Worm (Caenorhabditis elegans) whole organism, L1 larva: ENCODE measurements around the gene Y48A6C.8.
A peak's percentile ranks its signal among the peaks of the same experiment; 100 is the strongest.

Experiments used
- C34B4.2 ChIP-seq: sonication (generic microtip); optimal IDR thresholded peaks from 2 replicates; lab custom pipeline; 2017; ENCODE audit warnings: mild to moderate bottlenecking, missing genetic modification characterization, missing compliant biosample characterization
- F16B12.6 ChIP-seq: fragments of 150-350 bp; optimal IDR thresholded peaks from 2 replicates; lab custom pipeline; 2014; ENCODE audit warnings: missing biosample characterization, missing genetic modification characterization
- Y116A8C.19 ChIP-seq: sonication (generic microtip); optimal IDR thresholded peaks from 2 replicates; lab custom pipeline; 2016; ENCODE audit warnings: missing compliant biosample characterization, missing genetic modification characterization, borderline replicate concordance
- aly-2 ChIP-seq: fragments of 150-350 bp; optimal IDR thresholded peaks from 2 replicates; lab custom pipeline; 2014; ENCODE audit warnings: missing biosample characterization, missing genetic modification characterization
- ama-1 ChIP-seq: fragments of 150-350 bp; optimal IDR thresholded peaks from 2 replicates; lab custom pipeline; 2014
- blmp-1 ChIP-seq: fragments of 150-350 bp; optimal IDR thresholded peaks from 2 replicates; lab custom pipeline; 2014; ENCODE audit warnings: missing biosample characterization, missing genetic modification characterization
- ceh-63 ChIP-seq: fragments of 200-800 bp; sonication (Bioruptor generic); optimal IDR thresholded peaks from 2 replicates; lab custom pipeline; 2018; ENCODE audit warnings: mild to moderate bottlenecking, missing genetic modification characterization, missing compliant biosample characterization
- ceh-8 ChIP-seq: fragments of 200-800 bp; sonication (Bioruptor generic); optimal IDR thresholded peaks from 2 replicates; lab custom pipeline; 2018; ENCODE audit warnings: mild to moderate bottlenecking, missing genetic modification characterization, moderate library complexity, missing compliant biosample characterization
- dpl-1 ChIP-seq, 3 experiments: fragments of 150-350 bp in 2 of 3; sonication (generic microtip) in 1 of 3; optimal IDR thresholded peaks; 2 replicates each; lab custom pipeline; 2014 to 2017; ENCODE audit warnings: missing biosample characterization in 3 of 3, missing genetic modification characterization in 3 of 3, missing genetic modification reagents in 3 of 3
- dsc-1 ChIP-seq: sonication (generic microtip); optimal IDR thresholded peaks from 2 replicates; lab custom pipeline; 2016; ENCODE audit warnings: mild to moderate bottlenecking, missing genetic modification characterization, missing compliant biosample characterization
- efl-1 ChIP-seq, 4 experiments: fragments of 150-350 bp; optimal IDR thresholded peaks in 3 of 4; peaks in 1 of 4; 1 replicate in 1 of 4; 2 replicates in 3 of 4; lab custom pipeline; 2014; ENCODE audit warnings: missing biosample characterization in 2 of 4, missing genetic modification characterization in 2 of 4, missing genetic modification reagents in 2 of 4
- egl-13 ChIP-seq: sonication (generic microtip); optimal IDR thresholded peaks from 2 replicates; lab custom pipeline; 2016; ENCODE audit warnings: missing genotype, missing genetic modification reagents, missing genetic modification characterization, missing compliant biosample characterization
- elt-3 ChIP-seq, 6 experiments: fragments of 150-350 bp in 1 of 6; sonication (generic microtip); optimal IDR thresholded peaks; 2 replicates each; lab custom pipeline; 2017 to 2018; ENCODE audit warnings: missing biosample characterization in 6 of 6, missing genetic modification characterization in 6 of 6, inconsistent platforms in 1 of 6
- ets-5 ChIP-seq: fragments of 200-800 bp; sonication (Bioruptor generic); IDR thresholded peaks from 2 replicates; pipeline ENCODE4 v1.3.6; 2022; ENCODE audit warnings: missing genetic modification characterization, missing compliant biosample characterization
- fkh-10 ChIP-seq: sonication (generic microtip); optimal IDR thresholded peaks from 2 replicates; lab custom pipeline; 2017; ENCODE audit warnings: missing biosample characterization, missing genetic modification reagents, missing genetic modification characterization
- fkh-8 ChIP-seq: sonication (generic microtip); optimal IDR thresholded peaks from 2 replicates; lab custom pipeline; 2016; ENCODE audit warnings: mild to moderate bottlenecking, missing genetic modification characterization, missing compliant biosample characterization
- grh-1 ChIP-seq: fragments of 200-800 bp; sonication (Bioruptor generic); IDR thresholded peaks from 2 replicates; pipeline ENCODE4 v1.3.6; 2022; ENCODE audit warnings: missing genetic modification reagents, missing genetic modification characterization, missing compliant biosample characterization
- hlh-17 ChIP-seq: fragments of 200-800 bp; sonication (Bioruptor generic); optimal IDR thresholded peaks from 2 replicates; lab custom pipeline; 2018; ENCODE audit warnings: missing genetic modification characterization, mild to moderate bottlenecking, missing compliant biosample characterization, moderate library complexity, borderline replicate concordance
- hlh-4 ChIP-seq: sonication (generic microtip); optimal IDR thresholded peaks from 2 replicates; lab custom pipeline; 2016; ENCODE audit warnings: mild to moderate bottlenecking, missing genetic modification characterization, missing compliant biosample characterization
- isw-1 ChIP-seq: fragments of 200-800 bp; sonication (Bioruptor generic); IDR thresholded peaks from 2 replicates; pipeline ENCODE4 v1.3.6; 2022; ENCODE audit warnings: missing genetic modification characterization, missing compliant biosample characterization
- jun-1 ChIP-seq: fragments of 150-350 bp; optimal IDR thresholded peaks from 2 replicates; lab custom pipeline; 2014; ENCODE audit warnings: missing biosample characterization, missing genetic modification reagents, missing genetic modification characterization
- lin-14 ChIP-seq: fragments of 200-800 bp; sonication (Bioruptor generic); optimal IDR thresholded peaks from 2 replicates; lab custom pipeline; 2018; ENCODE audit warnings: mild to moderate bottlenecking, missing genetic modification characterization, moderate library complexity, missing compliant biosample characterization
- lin-15B ChIP-seq: fragments of 150-350 bp; sonication (generic microtip); optimal IDR thresholded peaks from 3 replicates; lab custom pipeline; 2014; ENCODE audit warnings: missing biosample characterization, missing genetic modification characterization
- lin-35 ChIP-seq, 2 experiments: fragments of 150-350 bp; optimal IDR thresholded peaks; 2 replicates each; lab custom pipeline; 2014; ENCODE audit warnings: missing biosample characterization in 2 of 2, missing genetic modification characterization in 2 of 2, missing genetic modification reagents in 2 of 2
- lin-39 ChIP-seq: fragments of 150-350 bp; optimal IDR thresholded peaks from 2 replicates; lab custom pipeline; 2014; ENCODE audit warnings: missing biosample characterization, missing genetic modification reagents, missing genetic modification characterization
- lir-3 ChIP-seq: sonication (generic microtip); optimal IDR thresholded peaks from 2 replicates; lab custom pipeline; 2016; ENCODE audit warnings: mild to moderate bottlenecking, missing genetic modification characterization, moderate library complexity, missing compliant biosample characterization; ENCODE audit not compliant: poor library complexity
- mab-9 ChIP-seq: fragments of 200-800 bp; sonication (Bioruptor generic); IDR thresholded peaks from 2 replicates; pipeline ENCODE4 v1.3.6; 2022; ENCODE audit warnings: missing genetic modification reagents, missing genetic modification characterization, missing compliant biosample characterization
- mdl-1 ChIP-seq, 2 experiments: fragments of 150-350 bp; optimal IDR thresholded peaks; 2 replicates each; lab custom pipeline; 2014 to 2017; ENCODE audit warnings: missing biosample characterization in 2 of 2, missing genetic modification characterization in 2 of 2, inconsistent platforms in 1 of 2
- mef-2 ChIP-seq: fragments of 150-350 bp; optimal IDR thresholded peaks from 2 replicates; lab custom pipeline; 2014; ENCODE audit warnings: missing biosample characterization, missing genetic modification characterization
- mep-1 ChIP-seq: fragments of 150-350 bp; optimal IDR thresholded peaks from 2 replicates; lab custom pipeline; 2014; ENCODE audit warnings: missing biosample characterization, missing genetic modification characterization
- nhr-19 ChIP-seq: fragments of 200-800 bp; sonication (Bioruptor generic); conservative IDR thresholded peaks from 2 replicates; pipeline ENCODE4 v1.3.6; 2022; ENCODE audit warnings: missing genetic modification characterization, missing compliant biosample characterization
- nhr-28 ChIP-seq: fragments of 150-350 bp; optimal IDR thresholded peaks from 2 replicates; lab custom pipeline; 2014; ENCODE audit warnings: missing biosample characterization, missing genetic modification characterization
- nhr-71 ChIP-seq: sonication (generic microtip); optimal IDR thresholded peaks from 2 replicates; lab custom pipeline; 2016; ENCODE audit warnings: mild to moderate bottlenecking, missing genetic modification characterization, moderate library complexity, missing compliant biosample characterization
- nhr-77 ChIP-seq: fragments of 150-350 bp; optimal IDR thresholded peaks from 2 replicates; lab custom pipeline; 2014; ENCODE audit warnings: missing biosample characterization, missing genetic modification characterization
- nhr-84 ChIP-seq: sonication (generic microtip); optimal IDR thresholded peaks from 2 replicates; lab custom pipeline; 2017; ENCODE audit warnings: missing biosample characterization, missing genetic modification characterization
- nhr-90 ChIP-seq: sonication (generic microtip); optimal IDR thresholded peaks from 2 replicates; lab custom pipeline; 2016; ENCODE audit warnings: mild to moderate bottlenecking, missing genetic modification characterization, missing compliant biosample characterization; ENCODE audit not compliant: poor library complexity
- pag-3 ChIP-seq: sonication (generic microtip); optimal IDR thresholded peaks from 2 replicates; lab custom pipeline; 2017; ENCODE audit warnings: missing genetic modification characterization, mild to moderate bottlenecking, missing compliant biosample characterization, antibody characterized with exemption, borderline replicate concordance; ENCODE audit not compliant: insufficient read depth
- pax-3 ChIP-seq: fragments of 200-800 bp; sonication (Bioruptor generic); optimal IDR thresholded peaks from 2 replicates; lab custom pipeline; 2018; ENCODE audit warnings: mild to moderate bottlenecking, missing genetic modification characterization, moderate library complexity, missing compliant biosample characterization
- pqm-1 ChIP-seq: sonication (generic microtip); optimal IDR thresholded peaks from 3 replicates; lab custom pipeline; 2017; ENCODE audit warnings: missing biosample characterization, missing genetic modification characterization
- skn-1 ChIP-seq: fragments of 150-350 bp; optimal IDR thresholded peaks from 2 replicates; lab custom pipeline; 2014; ENCODE audit warnings: missing biosample characterization, missing genetic modification characterization
- snu-23 ChIP-seq: sonication (generic microtip); optimal IDR thresholded peaks from 2 replicates; lab custom pipeline; 2016; ENCODE audit warnings: missing genetic modification characterization, missing compliant biosample characterization
- sox-4 ChIP-seq: sonication (generic microtip); optimal IDR thresholded peaks from 2 replicates; lab custom pipeline; 2016; ENCODE audit warnings: missing genetic modification characterization, missing compliant biosample characterization
- sup-37 ChIP-seq: fragments of 200-800 bp; sonication (Bioruptor generic); optimal IDR thresholded peaks from 2 replicates; lab custom pipeline; 2018; ENCODE audit warnings: mild to moderate bottlenecking, missing genetic modification characterization, missing compliant biosample characterization
- swsn-7 ChIP-seq: sonication (generic microtip); optimal IDR thresholded peaks from 2 replicates; lab custom pipeline; 2016; ENCODE audit warnings: missing genetic modification characterization, missing compliant biosample characterization
- tbx-2 ChIP-seq: sonication (generic microtip); optimal IDR thresholded peaks from 2 replicates; lab custom pipeline; 2016; ENCODE audit warnings: missing genetic modification characterization, missing compliant biosample characterization
- unc-130 ChIP-seq: fragments of 150-350 bp; optimal IDR thresholded peaks from 2 replicates; lab custom pipeline; 2017; ENCODE audit warnings: missing biosample characterization, missing genetic modification characterization, inconsistent platforms
- unc-30 ChIP-seq: sonication (generic microtip); optimal IDR thresholded peaks from 2 replicates; lab custom pipeline; 2017; ENCODE audit warnings: missing biosample characterization, missing genetic modification characterization
- unc-62 ChIP-seq: fragments of 150-350 bp; optimal IDR thresholded peaks from 2 replicates; lab custom pipeline; 2014; ENCODE audit warnings: missing biosample characterization, missing genetic modification reagents, missing genetic modification characterization
- unc-98 ChIP-seq: fragments of 200-800 bp; sonication (Bioruptor generic); IDR thresholded peaks from 2 replicates; pipeline ENCODE4 v1.3.6; 2022; ENCODE audit warnings: missing genetic modification characterization, missing compliant biosample characterization
- zag-1 ChIP-seq: fragments of 150-350 bp; optimal IDR thresholded peaks from 2 replicates; lab custom pipeline; 2014; ENCODE audit warnings: missing biosample characterization, missing genetic modification characterization
- ztf-4 ChIP-seq: fragments of 150-350 bp; optimal IDR thresholded peaks from 2 replicates; lab custom pipeline; 2014; ENCODE audit warnings: missing biosample characterization, missing genetic modification characterization

Gene Y48A6C.8

ce11 chrIII:11091651-11092278 is 35.7 kb downstream of the Y48A6C.8 start:
- no peak for TF ChIP-seq unc-30 (tag; lab: Kevin White, UChicago)
- peak; percentile 20 for TF ChIP-seq sup-37 (GFP tag; lab: Kevin White, UChicago)
- TF ChIP-seq hlh-17 (GFP tag; lab: Kevin White, UChicago), result no peak
- TF ChIP-seq lin-39 (tag; lab: Kevin White, UChicago), result no peak
- TF ChIP-seq grh-1 (GFP tag; lab: Robert Waterston, UW), result peak; percentile 45; the same call in 1 of the 2 replicates
- TF ChIP-seq pag-3 (tag; lab: Kevin White, UChicago), result no peak
- TF ChIP-seq lir-3 (tag; lab: Kevin White, UChicago), result peak; percentile 90
- no peak for TF ChIP-seq C34B4.2 (tag; lab: Kevin White, UChicago)
- no peak for TF ChIP-seq blmp-1 (tag; lab: Kevin White, UChicago)
- TF ChIP-seq elt-3 (tag; optimal IDR thresholded peaks at IDR 0.05; lab: Kevin White, UChicago), result no peak
- TF ChIP-seq lin-35 (GFP tag; optimal IDR thresholded peaks at IDR 0.05; lab: Kevin White, UChicago), result peak; percentile 1 to 18
- TF ChIP-seq mep-1 (tag; lab: Kevin White, UChicago), result no peak
- TF ChIP-seq nhr-28 (tag; lab: Kevin White, UChicago), result no peak
- TF ChIP-seq dpl-1 (GFP tag; optimal IDR thresholded peaks at IDR 0.05; lab: Kevin White, UChicago), result peak in 1 of 3 experiments; percentile 3
- TF ChIP-seq Y116A8C.19 (tag; lab: Kevin White, UChicago), result peak; percentile 58
- TF ChIP-seq unc-62 (GFP tag; lab: Kevin White, UChicago), result no peak
- TF ChIP-seq F16B12.6, result no peak
- TF ChIP-seq nhr-84 (tag; lab: Kevin White, UChicago), result no peak
- no peak for TF ChIP-seq nhr-77 (tag; lab: Kevin White, UChicago)
- TF ChIP-seq efl-1 (optimal IDR thresholded peaks at IDR 0.05; lab: Kevin White, UChicago), result peak; percentile 59 to 60
- peak; percentile 18 to 83 for TF ChIP-seq efl-1 (GFP tag; optimal IDR thresholded peaks at IDR 0.05 in 1 of 2; lab: Kevin White, UChicago)
- TF ChIP-seq mef-2, result no peak
- peak; percentile 69 for TF ChIP-seq dsc-1 (tag; lab: Kevin White, UChicago)
- no peak for TF ChIP-seq ama-1 (lab: Kevin White, UChicago)
- TF ChIP-seq unc-130, result no peak
- no peak for TF ChIP-seq jun-1 (tag; lab: Kevin White, UChicago)
- TF ChIP-seq hlh-4 (tag; lab: Kevin White, UChicago), result peak; percentile 84
- peak; percentile 78 for TF ChIP-seq egl-13 (tag; lab: Kevin White, UChicago)
- no peak for TF ChIP-seq lin-14 (GFP tag; lab: Kevin White, UChicago)
- peak; percentile 85 for TF ChIP-seq ceh-63 (GFP tag; lab: Kevin White, UChicago)
- no peak for TF ChIP-seq fkh-10
- no peak for TF ChIP-seq aly-2 (tag; lab: Kevin White, UChicago)
- TF ChIP-seq swsn-7 (tag; lab: Kevin White, UChicago), result peak; percentile 39
- no peak for TF ChIP-seq ets-5 (GFP tag; lab: Robert Waterston, UW)
- peak; percentile 73 for TF ChIP-seq isw-1
- TF ChIP-seq skn-1 (tag; lab: Kevin White, UChicago), result no peak
- TF ChIP-seq sox-4 (tag; lab: Kevin White, UChicago), result peak; percentile 86
- TF ChIP-seq nhr-71 (tag; lab: Kevin White, UChicago), result peak; percentile 79
- peak; percentile 51 for TF ChIP-seq nhr-19
- TF ChIP-seq zag-1 (tag; lab: Kevin White, UChicago), result no peak
- peak; percentile 94 for TF ChIP-seq pax-3 (tag; lab: Kevin White, UChicago)
- TF ChIP-seq mab-9 (GFP tag; lab: Robert Waterston, UW), result peak; percentile 83
- TF ChIP-seq pqm-1, result no peak
- peak; percentile 88 for TF ChIP-seq nhr-90
- TF ChIP-seq snu-23 (GFP tag; lab: Kevin White, UChicago), result peak; percentile 52
- no peak for TF ChIP-seq ztf-4 (tag; lab: Kevin White, UChicago)
- no peak for TF ChIP-seq mdl-1 (tag; optimal IDR thresholded peaks at IDR 0.05; lab: Kevin White, UChicago)
- peak; percentile 40 for TF ChIP-seq fkh-8 (tag; lab: Kevin White, UChicago)
- peak; percentile 79 for TF ChIP-seq ceh-8 (GFP tag; lab: Kevin White, UChicago)
- TF ChIP-seq tbx-2 (tag; lab: Kevin White, UChicago), result peak; percentile 79
- TF ChIP-seq unc-98 (GFP tag; lab: Robert Waterston, UW), result peak; percentile 98
- no peak for TF ChIP-seq lin-15B (tag; lab: Kevin White, UChicago)
